Worm (Caenorhabditis elegans) whole organism, L2 larva: ENCODE data around the gene T28F3.5.

Source experiments
- C34F6.9 ChIP-seq: fragments of 150-350 bp; optimal IDR thresholded peaks from 2 replicates; lab custom pipeline; 2014; ENCODE audit warnings: missing biosample characterization, missing genetic modification characterization
- F13H6.1 ChIP-seq: sonication (generic microtip); optimal IDR thresholded peaks from 2 replicates; lab custom pipeline; 2016; ENCODE audit warnings: missing genetic modification characterization, missing compliant biosample characterization
- Y55F3AM.14 ChIP-seq: fragments of 200-800 bp; sonication (Bioruptor generic); optimal IDR thresholded peaks from 2 replicates; lab custom pipeline; 2018; ENCODE audit warnings: mild to moderate bottlenecking, missing genetic modification characterization, missing compliant biosample characterization
- ama-1 ChIP-seq: fragments of 150-350 bp; optimal IDR thresholded peaks from 2 replicates; lab custom pipeline; 2018; ENCODE audit warnings: inconsistent platforms
- ceh-16 ChIP-seq: fragments of 150-350 bp; optimal IDR thresholded peaks from 2 replicates; lab custom pipeline; 2014; ENCODE audit warnings: missing biosample characterization, missing genetic modification characterization
- ceh-82 ChIP-seq: fragments of 150-350 bp; optimal IDR thresholded peaks from 2 replicates; lab custom pipeline; 2014; ENCODE audit warnings: missing biosample characterization, missing genetic modification characterization
- crh-2 ChIP-seq: sonication (generic microtip); optimal IDR thresholded peaks from 2 replicates; lab custom pipeline; 2017; ENCODE audit warnings: missing biosample characterization, missing genetic modification characterization
- dmd-4 ChIP-seq: sonication (generic microtip); optimal IDR thresholded peaks from 2 replicates; lab custom pipeline; 2017; ENCODE audit warnings: missing biosample characterization, missing genetic modification characterization
- egl-27 ChIP-seq: sonication (generic microtip); optimal IDR thresholded peaks from 3 replicates; lab custom pipeline; 2017; ENCODE audit warnings: missing biosample characterization, missing genetic modification reagents, missing genetic modification characterization
- elt-3 ChIP-seq: sonication (generic microtip); optimal IDR thresholded peaks from 2 replicates; lab custom pipeline; 2017; ENCODE audit warnings: missing biosample characterization, missing genetic modification characterization
- fos-1 ChIP-seq: fragments of 150-350 bp; optimal IDR thresholded peaks from 2 replicates; lab custom pipeline; 2014; ENCODE audit warnings: missing biosample characterization, missing genetic modification characterization
- gmeb-1 ChIP-seq: fragments of 150-350 bp; optimal IDR thresholded peaks from 2 replicates; lab custom pipeline; 2014; ENCODE audit warnings: missing biosample characterization, missing genetic modification characterization
- lsy-2 ChIP-seq, 2 experiments: fragments of 150-350 bp in 1 of 2; sonication (generic microtip) in 1 of 2; optimal IDR thresholded peaks; 2 replicates each; lab custom pipeline; 2014 to 2017; ENCODE audit warnings: missing biosample characterization in 2 of 2, missing genetic modification characterization in 2 of 2
- nhr-10 ChIP-seq: sonication (generic microtip); optimal IDR thresholded peaks from 2 replicates; lab custom pipeline; 2017; ENCODE audit warnings: missing biosample characterization, missing genetic modification characterization
- nhr-11 ChIP-seq: fragments of 150-350 bp; optimal IDR thresholded peaks from 2 replicates; lab custom pipeline; 2014; ENCODE audit warnings: missing biosample characterization, missing genetic modification characterization
- nhr-12 ChIP-seq: fragments of 150-350 bp; optimal IDR thresholded peaks from 2 replicates; lab custom pipeline; 2014; ENCODE audit warnings: missing biosample characterization, missing genetic modification characterization
- nhr-129 ChIP-seq: fragments of 150-350 bp; optimal IDR thresholded peaks from 2 replicates; lab custom pipeline; 2014; ENCODE audit warnings: missing biosample characterization, missing genetic modification characterization
- nhr-21 ChIP-seq: fragments of 150-350 bp; optimal IDR thresholded peaks from 2 replicates; lab custom pipeline; 2014; ENCODE audit warnings: missing biosample characterization, missing genetic modification characterization
- nhr-6 ChIP-seq: fragments of 150-350 bp; optimal IDR thresholded peaks from 2 replicates; lab custom pipeline; 2014; ENCODE audit warnings: missing biosample characterization, missing genetic modification characterization
- nhr-77 ChIP-seq: fragments of 150-350 bp; optimal IDR thresholded peaks from 2 replicates; lab custom pipeline; 2014; ENCODE audit warnings: missing biosample characterization, missing genetic modification characterization
- peb-1 ChIP-seq: fragments of 150-350 bp; optimal IDR thresholded peaks from 2 replicates; lab custom pipeline; 2014; ENCODE audit warnings: missing biosample characterization, missing genetic modification characterization
- sem-4 ChIP-seq: fragments of 150-350 bp; optimal IDR thresholded peaks from 2 replicates; lab custom pipeline; 2014; ENCODE audit warnings: missing biosample characterization, missing genetic modification reagents, missing genetic modification characterization
- sma-3 ChIP-seq: sonication (generic microtip); optimal IDR thresholded peaks from 2 replicates; lab custom pipeline; 2016; ENCODE audit warnings: missing genetic modification reagents, missing genetic modification characterization, missing compliant biosample characterization
- snpc-4 ChIP-seq: fragments of 150-350 bp; optimal IDR thresholded peaks from 2 replicates; lab custom pipeline; 2014; ENCODE audit warnings: missing biosample characterization, missing genetic modification characterization
- unc-39 ChIP-seq: fragments of 150-350 bp; optimal IDR thresholded peaks from 2 replicates; lab custom pipeline; 2014; ENCODE audit warnings: missing biosample characterization, missing genetic modification characterization
- unc-55 ChIP-seq: fragments of 150-350 bp; sonication (generic microtip); optimal IDR thresholded peaks from 3 replicates; lab custom pipeline; 2014; ENCODE audit warnings: missing biosample characterization, missing genetic modification reagents, missing genetic modification characterization
- unc-62 ChIP-seq: fragments of 150-350 bp; optimal IDR thresholded peaks from 2 replicates; lab custom pipeline; 2014; ENCODE audit warnings: missing biosample characterization, missing genetic modification reagents, missing genetic modification characterization
- ztf-11 ChIP-seq: sonication (generic microtip); optimal IDR thresholded peaks from 2 replicates; lab custom pipeline; 2017; ENCODE audit warnings: missing biosample characterization, missing genetic modification characterization

The T28F3.5 gene

DNA sequence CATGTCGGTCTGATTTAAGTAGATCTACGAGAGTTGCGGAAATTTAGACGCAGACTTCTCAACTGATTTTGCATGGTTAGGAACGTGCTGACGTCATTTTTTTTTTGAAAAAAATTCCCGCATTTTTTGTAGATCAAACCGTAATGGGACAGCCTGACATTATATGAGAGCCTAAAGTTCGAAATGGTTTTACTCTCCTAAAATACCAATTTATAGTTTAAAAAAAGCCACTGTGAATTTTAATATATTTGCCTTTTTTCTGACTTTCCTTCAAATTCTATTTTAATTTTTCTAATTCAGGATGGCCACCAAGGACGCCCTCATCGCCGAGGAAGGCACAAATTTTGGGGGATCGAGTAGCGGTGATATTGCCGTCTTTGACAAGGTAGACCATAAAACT is 25.5 kb upstream of the T28F3.5 start, which contains the start of gene atgp-1:
Gene atgp-1 (plus strand): TSS at position 301 of the 400 bp plus-strand sequence.
- TF ChIP-seq nhr-11 (tag; lab: Kevin White, UChicago) (no peak), unc-62 (GFP tag; lab: Kevin White, UChicago) (no peak), dmd-4 (no peak), Y55F3AM.14 (GFP tag; lab: Kevin White, UChicago) (no peak), nhr-129 (tag; lab: Kevin White, UChicago) (no peak), ama-1 (lab: Kevin White, UChicago) (no peak)
- TF ChIP-seq, all 48 proteins: peak for 0

DNA sequence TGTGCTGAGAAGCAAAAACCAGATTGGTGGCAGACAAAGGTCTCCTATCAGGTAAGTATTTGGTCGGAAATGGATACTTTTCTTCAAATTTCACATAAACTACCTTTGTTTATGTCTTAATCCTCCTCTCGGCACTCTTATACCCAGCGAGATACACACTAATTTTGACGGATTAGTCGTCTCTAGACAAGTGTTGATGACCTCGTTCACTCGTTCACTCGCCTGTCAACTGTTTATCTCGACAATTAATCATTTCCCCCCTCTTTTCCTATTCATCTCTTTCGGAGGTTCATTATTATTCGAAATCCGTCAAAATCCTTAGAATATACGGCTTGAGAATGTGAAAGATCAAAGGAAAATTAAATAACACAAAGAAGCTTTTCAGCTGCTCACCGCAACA is 24.9 kb upstream of the T28F3.5 start:
- TF ChIP-seq nhr-11 (tag; lab: Kevin White, UChicago) (no peak), ceh-16 (tag; lab: Kevin White, UChicago) (peak; percentile 17)

DNA sequence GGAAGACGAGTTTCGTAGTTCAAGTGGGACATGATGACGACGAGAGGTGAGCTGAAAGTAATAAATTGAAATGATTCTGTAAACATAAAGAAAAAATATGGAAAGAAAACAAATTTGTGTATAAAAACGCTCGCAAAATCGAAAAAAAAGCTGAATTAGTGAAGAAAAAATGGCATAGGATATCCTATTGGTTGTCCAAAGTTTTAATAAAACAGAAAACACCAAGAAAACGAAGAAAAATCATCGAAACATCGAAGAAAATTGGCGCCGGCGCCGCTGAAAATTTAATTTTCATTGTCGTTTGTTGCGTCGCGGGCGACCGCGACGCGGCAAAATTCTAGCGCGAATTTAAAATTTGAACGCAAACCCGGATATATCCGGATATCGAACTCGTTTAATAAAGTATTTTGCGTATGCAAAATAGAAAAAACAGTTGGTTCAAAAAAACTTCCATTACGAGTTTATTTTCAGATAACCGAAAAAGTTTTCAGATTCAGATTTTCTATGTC is 20.9 kb upstream of the T28F3.5 start, which contains the start of gene gln-5:
Gene gln-5 (minus strand): TSS at position 51 of the 509 bp plus-strand sequence.
- TF ChIP-seq nhr-10 (tag; lab: Kevin White, UChicago) (no peak), ztf-11 (tag; lab: Kevin White, UChicago) (no peak), lsy-2 (tag; optimal IDR thresholded peaks at IDR 0.05; lab: Kevin White, UChicago) (no peak), nhr-21 (no peak), F13H6.1 (tag; lab: Kevin White, UChicago) (no peak), unc-62 (GFP tag; lab: Kevin White, UChicago) (no peak), Y55F3AM.14 (GFP tag; lab: Kevin White, UChicago) (no peak), elt-3 (no peak), fos-1 (no peak), sma-3 (GFP tag; lab: Kevin White, UChicago) (no peak), gmeb-1 (tag; lab: Kevin White, UChicago) (no peak), snpc-4 (no peak), unc-39 (tag; lab: Kevin White, UChicago) (no peak), nhr-77 (no peak), dmd-4 (no peak), nhr-12 (no peak)
- TF ChIP-seq, all 48 proteins: peak for 0

ce11 chrIV:17275281-17275680 is 19.3 kb upstream of the T28F3.5 start, which contains the start of gene lhfp-4:
Gene lhfp-4 (plus strand): TSS chrIV:17275581.
- TF ChIP-seq unc-55 (GFP tag; lab: Kevin White, UChicago) (no peak), ama-1 (lab: Kevin White, UChicago) (no peak), gmeb-1 (tag; lab: Kevin White, UChicago) (no peak), lsy-2 (tag; optimal IDR thresholded peaks at IDR 0.05; lab: Kevin White, UChicago) (no peak)
- TF ChIP-seq, all 48 proteins: peak for 0

- TF ChIP-seq sem-4 (tag; lab: Kevin White, UChicago) (no peak), nhr-6 (no peak), ceh-16 (tag; lab: Kevin White, UChicago) (no peak), egl-27 (tag; lab: Kevin White, UChicago) (no peak), sma-3 (GFP tag; lab: Kevin White, UChicago) (no peak), C34F6.9 (tag; lab: Kevin White, UChicago) (peak; percentile 22), lsy-2 (tag; optimal IDR thresholded peaks at IDR 0.05; lab: Kevin White, UChicago) (peak in 1 of 2 experiments; percentile 42), crh-2 (tag; lab: Kevin White, UChicago) (no peak), peb-1 (tag; lab: Kevin White, UChicago) (no peak)
- TF ChIP-seq, all 48 proteins: peak for 2
Observed at ce11 chrIV:17276705-17277458, 17.7 kb upstream of the T28F3.5 start, which contains the start of gene clec-196. Gene clec-196 (plus strand): TSS chrIV:17276956.

DNA sequence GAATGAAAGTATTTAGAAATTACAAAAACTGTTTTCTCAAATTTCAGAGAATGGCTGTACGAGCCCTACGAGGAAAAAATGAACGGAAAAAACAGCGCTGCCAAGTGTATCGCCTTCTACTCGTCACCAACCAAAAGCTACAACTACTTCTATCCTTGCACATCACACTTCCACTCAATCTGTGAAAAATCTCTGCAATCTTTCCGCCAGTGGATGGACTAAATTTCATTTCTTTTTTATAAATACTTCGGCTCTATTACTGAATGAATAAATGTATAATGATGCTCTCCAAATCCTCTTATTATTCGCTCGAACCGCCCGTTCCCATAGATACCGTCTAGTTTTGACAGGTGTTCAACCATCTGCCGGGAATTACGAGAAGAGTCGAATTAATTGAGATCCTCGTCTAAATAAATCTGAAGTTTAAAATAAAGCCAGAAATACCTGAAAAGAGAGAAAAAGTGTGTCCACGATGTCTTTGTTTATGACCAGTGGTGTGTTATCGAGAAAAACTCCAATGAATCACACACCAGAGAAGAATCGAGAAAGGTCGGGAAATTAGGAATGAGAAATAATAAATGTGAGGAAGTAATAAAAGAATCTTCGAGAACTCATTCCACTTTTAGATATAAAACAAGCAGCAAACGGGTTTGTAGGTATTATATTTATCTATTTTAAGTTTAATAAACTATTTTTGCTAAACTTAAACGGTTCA is 17.0 kb upstream of the T28F3.5 start:
- no peak for TF ChIP-seq ceh-82 (tag; lab: Kevin White, UChicago)
- TF ChIP-seq nhr-129 (tag; lab: Kevin White, UChicago): peak; percentile 32
- TF ChIP-seq unc-55 (GFP tag; lab: Kevin White, UChicago): peak; percentile 11
- TF ChIP-seq nhr-11 (tag; lab: Kevin White, UChicago): no peak
